Worm (Caenorhabditis elegans) whole organism, midembryonic: ENCODE measurements around the gene F14D2.15.
A peak's percentile ranks its signal among the peaks of the same experiment; 100 is the strongest.

Experiments
- T22C8.4 ChIP-seq: fragments of 200-800 bp; sonication (Bioruptor generic); IDR thresholded peaks from 2 replicates; pipeline ENCODE4 v1.3.6; 2022; ENCODE audit warnings: missing genetic modification characterization, missing compliant biosample characterization
- cog-1 ChIP-seq: sonication (generic microtip); optimal IDR thresholded peaks from 2 replicates; lab custom pipeline; 2016; ENCODE audit warnings: missing genetic modification characterization, missing compliant biosample characterization
- flt-1 ChIP-seq: fragments of 200-800 bp; sonication (Bioruptor generic); IDR thresholded peaks from 2 replicates; pipeline ENCODE4 v1.3.6; 2022; ENCODE audit warnings: missing genetic modification characterization, missing compliant biosample characterization
- klf-2 ChIP-seq: fragments of 200-800 bp; sonication (Bioruptor generic); conservative IDR thresholded peaks from 2 replicates; pipeline ENCODE4 v1.3.6; 2022; ENCODE audit warnings: missing genetic modification reagents, missing genetic modification characterization, missing compliant biosample characterization
- med-1 ChIP-seq: sonication (generic microtip); optimal IDR thresholded peaks from 2 replicates; lab custom pipeline; 2017; ENCODE audit warnings: missing genetic modification characterization, mild to moderate bottlenecking, missing compliant biosample characterization, antibody characterized with exemption, missing genetic modification reagents; ENCODE audit not compliant: insufficient read depth
- ref-1 ChIP-seq: fragments of 200-800 bp; sonication (Bioruptor generic); conservative IDR thresholded peaks from 2 replicates; pipeline ENCODE4 v1.3.6; 2022; ENCODE audit warnings: missing genetic modification reagents, missing genetic modification characterization, missing compliant biosample characterization
- tab-1 ChIP-seq: fragments of 200-800 bp; sonication (Bioruptor generic); IDR thresholded peaks from 2 replicates; pipeline ENCODE4 v1.3.6; 2022; ENCODE audit warnings: missing genetic modification characterization, missing compliant biosample characterization
- ztf-23 ChIP-seq: fragments of 200-800 bp; sonication (Bioruptor generic); IDR thresholded peaks from 2 replicates; pipeline ENCODE4 v1.3.6; 2022; ENCODE audit warnings: missing genetic modification reagents, missing genetic modification characterization, missing compliant biosample characterization
- ztf-29 ChIP-seq: fragments of 200-800 bp; sonication (Bioruptor generic); IDR thresholded peaks from 2 replicates; pipeline ENCODE4 v1.3.6; 2022; ENCODE audit warnings: missing genetic modification reagents, missing genetic modification characterization, missing compliant biosample characterization

Gene F14D2.15

ce11 chrII:3343714-3344113, at the start of gene F14D2.15:
Gene F14D2.15, minus strand, starts transcription at chrII:3343814.
- TF ChIP-seq ref-1 (GFP tag; lab: Robert Waterston, UW) (no peak), T22C8.4 (GFP tag; lab: Robert Waterston, UW) (0 out of 2 replicates have a peak, but pooled peaks have one; percentile 34), klf-2 (GFP tag; lab: Robert Waterston, UW) (no peak), tab-1 (GFP tag; lab: Robert Waterston, UW) (no peak)

ce11 chrII:3387503-3387902, 43.9 kb upstream of the F14D2.15 start, which contains the start of gene T06D4.6:
Gene T06D4.6, minus strand, starts transcription at chrII:3387603.
- TF ChIP-seq ztf-23 (GFP tag; lab: Robert Waterston, UW) (no peak), med-1 (GFP tag; lab: Kevin White, UChicago) (no peak), cog-1 (tag; lab: Kevin White, UChicago) (no peak), tab-1 (GFP tag; lab: Robert Waterston, UW) (no peak), ref-1 (GFP tag; lab: Robert Waterston, UW) (no peak), T22C8.4 (GFP tag; lab: Robert Waterston, UW) (no peak), flt-1 (GFP tag; lab: Robert Waterston, UW) (no peak), ztf-29 (GFP tag; lab: Robert Waterston, UW) (no peak), klf-2 (GFP tag; lab: Robert Waterston, UW) (no peak)

ce11 chrII:3385736-3386135, 42.1 kb upstream of the F14D2.15 start, which contains the start of gene T06D4.2:
Gene T06D4.2, minus strand, starts transcription at chrII:3385905.
- TF ChIP-seq klf-2 (GFP tag; lab: Robert Waterston, UW) = no peak
- no peak for TF ChIP-seq T22C8.4 (GFP tag; lab: Robert Waterston, UW)
- TF ChIP-seq ztf-29 (GFP tag; lab: Robert Waterston, UW) = no peak
- no peak for TF ChIP-seq ztf-23 (GFP tag; lab: Robert Waterston, UW)
- TF ChIP-seq tab-1 (GFP tag; lab: Robert Waterston, UW) = no peak
- no peak for TF ChIP-seq ref-1 (GFP tag; lab: Robert Waterston, UW)
- TF ChIP-seq flt-1 (GFP tag; lab: Robert Waterston, UW) = no peak
- no peak for TF ChIP-seq med-1 (GFP tag; lab: Kevin White, UChicago)
- TF ChIP-seq cog-1 (tag; lab: Kevin White, UChicago) = no peak

- no peak for TF ChIP-seq med-1 (GFP tag; lab: Kevin White, UChicago)
- no peak for TF ChIP-seq tab-1 (GFP tag; lab: Robert Waterston, UW)
- no peak for TF ChIP-seq cog-1 (tag; lab: Kevin White, UChicago)
- no peak for TF ChIP-seq T22C8.4 (GFP tag; lab: Robert Waterston, UW)
- no peak for TF ChIP-seq klf-2 (GFP tag; lab: Robert Waterston, UW)
Measured at ce11 chrII:3383116-3383515, 39.5 kb upstream of the F14D2.15 start.

ce11 chrII:3381510-3381909, 37.9 kb upstream of the F14D2.15 start, which contains the start of gene T06D4.1:
Gene T06D4.1, plus strand, starts transcription at chrII:3381830.
- TF ChIP-seq ref-1 (GFP tag; lab: Robert Waterston, UW) = no peak

- TF ChIP-seq tab-1 (GFP tag; lab: Robert Waterston, UW) = no peak
- no peak for TF ChIP-seq flt-1 (GFP tag; lab: Robert Waterston, UW)
- no peak for TF ChIP-seq cog-1 (tag; lab: Kevin White, UChicago)
Measured at ce11 chrII:3378275-3378674, 34.7 kb upstream of the F14D2.15 start, which contains the start of gene Y49F6C.2. Gene Y49F6C.2, plus strand, starts transcription at chrII:3378575.

- TF ChIP-seq klf-2 (GFP tag; lab: Robert Waterston, UW) = no peak
- TF ChIP-seq T22C8.4 (GFP tag; lab: Robert Waterston, UW) = no peak
- no peak for TF ChIP-seq flt-1 (GFP tag; lab: Robert Waterston, UW)
- TF ChIP-seq cog-1 (tag; lab: Kevin White, UChicago) = no peak
- TF ChIP-seq med-1 (GFP tag; lab: Kevin White, UChicago) = no peak
- no peak for TF ChIP-seq ztf-29 (GFP tag; lab: Robert Waterston, UW)
- no peak for TF ChIP-seq ref-1 (GFP tag; lab: Robert Waterston, UW)
- no peak for TF ChIP-seq tab-1 (GFP tag; lab: Robert Waterston, UW)
- TF ChIP-seq ztf-23 (GFP tag; lab: Robert Waterston, UW) = no peak
Measured at ce11 chrII:3376789-3377188, 33.2 kb upstream of the F14D2.15 start, which contains the start of gene bath-9. Gene bath-9, plus strand, starts transcription at chrII:3377089.

- no peak for TF ChIP-seq ztf-23 (GFP tag; lab: Robert Waterston, UW)
- TF ChIP-seq tab-1 (GFP tag; lab: Robert Waterston, UW) = no peak
- TF ChIP-seq klf-2 (GFP tag; lab: Robert Waterston, UW) = no peak
- no peak for TF ChIP-seq cog-1 (tag; lab: Kevin White, UChicago)
- no peak for TF ChIP-seq flt-1 (GFP tag; lab: Robert Waterston, UW)
- TF ChIP-seq med-1 (GFP tag; lab: Kevin White, UChicago) = no peak
- TF ChIP-seq T22C8.4 (GFP tag; lab: Robert Waterston, UW) = no peak
- TF ChIP-seq ref-1 (GFP tag; lab: Robert Waterston, UW) = no peak
- TF ChIP-seq ztf-29 (GFP tag; lab: Robert Waterston, UW) = no peak
Measured at ce11 chrII:3375302-3375701, 31.7 kb upstream of the F14D2.15 start.

ce11 chrII:3374779-3375178, 31.2 kb upstream of the F14D2.15 start, which contains the start of gene bath-10:
Gene bath-10, plus strand, starts transcription at chrII:3375079.
- TF ChIP-seq ztf-23 (GFP tag; lab: Robert Waterston, UW) (no peak), flt-1 (GFP tag; lab: Robert Waterston, UW) (no peak), cog-1 (tag; lab: Kevin White, UChicago) (no peak), tab-1 (GFP tag; lab: Robert Waterston, UW) (no peak), T22C8.4 (GFP tag; lab: Robert Waterston, UW) (no peak), ref-1 (GFP tag; lab: Robert Waterston, UW) (no peak), ztf-29 (GFP tag; lab: Robert Waterston, UW) (no peak), klf-2 (GFP tag; lab: Robert Waterston, UW) (no peak), med-1 (GFP tag; lab: Kevin White, UChicago) (no peak)
